Fruit fly (Drosophila melanogaster) whole organism, wandering third instar larva: ENCODE data around the gene tadr.

Source experiments
- CrebA ChIP-seq: fragments of 200-800 bp; sonication (Bioruptor generic); optimal IDR thresholded peaks from 2 replicates; lab custom pipeline; 2016; ENCODE audit warnings: missing biosample characterization, mild to moderate bottlenecking, missing genetic modification characterization, borderline replicate concordance
- Jra ChIP-seq: sonication (Bioruptor generic); optimal IDR thresholded peaks from 2 replicates; lab custom pipeline; 2016; ENCODE audit warnings: missing biosample characterization, missing genetic modification characterization
- br ChIP-seq: fragments of 200-800 bp; sonication (Bioruptor generic); optimal IDR thresholded peaks from 2 replicates; lab custom pipeline; 2016; ENCODE audit warnings: missing biosample characterization, missing genetic modification characterization
- fru ChIP-seq: fragments of 200-800 bp; sonication (Bioruptor generic); optimal IDR thresholded peaks from 3 replicates; lab custom pipeline; 2016; ENCODE audit warnings: missing biosample characterization, mild to moderate bottlenecking, missing genetic modification characterization
- rgr ChIP-seq: fragments of 200-800 bp; sonication (Bioruptor generic); optimal IDR thresholded peaks from 3 replicates; lab custom pipeline; 2016; ENCODE audit warnings: missing biosample characterization, mild to moderate bottlenecking, missing genetic modification characterization
- usp ChIP-seq: fragments of >200 bp; optimal IDR thresholded peaks from 2 replicates; lab custom pipeline; 2017; ENCODE audit warnings: missing biosample characterization, missing genetic modification characterization

DNA sequence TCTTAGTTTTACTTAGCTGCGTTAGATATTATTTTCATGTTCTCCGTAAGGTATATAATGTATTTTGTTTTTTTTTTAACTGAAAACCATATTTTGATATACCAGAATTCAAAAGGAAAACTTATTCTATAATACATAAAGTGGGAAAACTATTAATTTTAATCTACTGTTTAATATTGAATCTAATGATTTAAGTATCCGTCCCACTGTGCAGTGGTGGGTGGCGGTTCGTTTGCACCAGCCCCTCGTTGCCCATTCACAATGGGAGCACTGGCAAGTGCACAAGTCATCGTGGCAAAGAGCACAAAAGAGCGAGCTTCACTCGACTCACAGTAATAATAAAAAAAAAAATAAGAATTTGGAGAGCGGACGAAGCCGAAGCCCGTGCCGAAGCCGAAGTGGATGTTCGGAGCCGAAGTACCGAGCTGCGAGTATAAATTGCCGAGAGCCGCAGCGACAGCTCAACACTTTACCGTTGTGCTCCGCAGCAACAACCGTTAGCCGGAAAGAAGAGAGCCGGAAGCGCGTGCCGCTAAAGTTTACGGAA is 21.3 kb downstream of the tadr start, which contains the start of gene CG34136:
- TF ChIP-seq fru (GFP tag; lab: Kevin White, UChicago) (peak; percentile 74), CrebA (GFP tag; lab: Kevin White, UChicago) (peak; percentile 68), usp (no peak), Jra (no peak), rgr (GFP tag; lab: Kevin White, UChicago) (no peak), br (GFP tag; lab: Kevin White, UChicago) (no peak)
